Fruit fly (Drosophila melanogaster) whole organism, prepupa: ENCODE data around the gene CG32270.

Source experiments
- Blimp-1 ChIP-seq: fragments of 200-800 bp; sonication (Bioruptor generic); optimal IDR thresholded peaks from 3 replicates; lab custom pipeline; 2017; ENCODE audit warnings: missing biosample characterization, missing genetic modification characterization, mild to moderate bottlenecking, moderate library complexity, missing genetic modification reagents
- CG11762 ChIP-seq: fragments of 200-800 bp; sonication (Bioruptor generic); optimal IDR thresholded peaks from 3 replicates; lab custom pipeline; 2016; ENCODE audit warnings: missing biosample characterization, missing genetic modification characterization; ENCODE audit not compliant: insufficient read depth
- CG32006 ChIP-seq: fragments of 200-800 bp; sonication (Bioruptor generic); optimal IDR thresholded peaks from 3 replicates; lab custom pipeline; 2017; ENCODE audit warnings: missing biosample characterization, mild to moderate bottlenecking, missing genetic modification characterization
- CG6163 ChIP-seq: fragments of 200-800 bp; sonication (Bioruptor generic); IDR thresholded peaks from 3 replicates; pipeline ENCODE4 v1.3.6; 2022; ENCODE audit warnings: missing biosample characterization, missing genetic modification characterization
- CG6808 ChIP-seq: fragments of 200-800 bp; sonication (Bioruptor generic); optimal IDR thresholded peaks from 3 replicates; lab custom pipeline; 2017; ENCODE audit warnings: missing biosample characterization, missing genetic modification characterization, mild to moderate bottlenecking, moderate library complexity, missing genetic modification reagents
- CG8319 ChIP-seq: fragments of 200-800 bp; sonication (Bioruptor generic); optimal IDR thresholded peaks from 3 replicates; lab custom pipeline; 2016; ENCODE audit warnings: missing biosample characterization, missing genetic modification characterization
- Gug ChIP-seq: fragments of 200-800 bp; sonication (Bioruptor generic); IDR thresholded peaks from 2 replicates; pipeline ENCODE4 v1.3.6; 2022; ENCODE audit warnings: missing biosample characterization, missing genetic modification characterization
- OdsH ChIP-seq: fragments of 200-800 bp; sonication (Bioruptor generic); optimal IDR thresholded peaks from 3 replicates; lab custom pipeline; 2016; ENCODE audit warnings: missing biosample characterization, missing genetic modification characterization
- Smox ChIP-seq: fragments of 200-800 bp; sonication (Bioruptor generic); optimal IDR thresholded peaks from 3 replicates; lab custom pipeline; 2016; ENCODE audit warnings: missing biosample characterization, missing genetic modification characterization
- Sox102F ChIP-seq: fragments of 200-800 bp; sonication (Bioruptor generic); optimal IDR thresholded peaks from 2 replicates; lab custom pipeline; 2016; ENCODE audit warnings: missing biosample characterization, mild to moderate bottlenecking, missing genetic modification characterization
- fd85E ChIP-seq: fragments of 200-800 bp; sonication (Bioruptor generic); optimal IDR thresholded peaks from 3 replicates; lab custom pipeline; 2016; ENCODE audit warnings: missing biosample characterization, missing genetic modification characterization
- net ChIP-seq: fragments of 200-800 bp; sonication (Bioruptor generic); optimal IDR thresholded peaks from 3 replicates; lab custom pipeline; 2016; ENCODE audit warnings: missing biosample characterization, missing genetic modification characterization

DNA sequence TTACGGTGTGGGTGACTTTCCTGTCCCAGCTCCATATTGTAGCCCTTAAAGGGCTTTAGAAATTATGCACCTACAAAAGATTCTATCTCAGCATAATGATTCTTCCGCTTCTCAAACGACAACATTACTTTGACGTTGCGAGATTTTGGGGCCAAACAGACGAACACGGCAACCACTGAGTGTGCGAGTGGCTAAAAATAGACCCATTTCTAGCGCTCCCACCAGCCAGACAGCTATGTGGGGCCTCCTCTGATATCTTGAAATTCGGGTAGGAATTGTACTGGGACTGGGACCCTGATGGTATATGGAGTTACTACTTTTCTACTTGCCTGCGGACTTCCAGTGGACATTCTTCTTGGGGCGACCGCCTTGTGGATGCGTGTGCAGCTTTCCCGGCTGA, 30.9 kb downstream of the CG32270 start:
- TF ChIP-seq OdsH (GFP tag; lab: Kevin White, UChicago) (no peak), Gug (GFP tag; lab: Robert Waterston, UW) (no peak), net (GFP tag; lab: Kevin White, UChicago) (no peak), fd85E (GFP tag; lab: Kevin White, UChicago) (no peak), Sox102F (no peak), CG32006 (GFP tag; lab: Kevin White, UChicago) (no peak), CG6163 (GFP tag; lab: Robert Waterston, UW) (no peak), CG11762 (GFP tag; lab: Kevin White, UChicago) (no peak), Smox (no peak), CG8319 (GFP tag; lab: Kevin White, UChicago) (no peak), CG6808 (GFP tag; lab: Kevin White, UChicago) (no peak), Blimp-1 (no peak)
